Worm (Caenorhabditis elegans) whole organism, L4 larva: Measurements from ENCODE around the gene scl-23.

ENCODE experiments used
- F26F4.8 ChIP-seq: fragments of 200-800 bp; sonication (Bioruptor generic); conservative IDR thresholded peaks from 2 replicates; pipeline ENCODE4 v1.3.6; 2022; ENCODE audit warnings: missing genetic modification characterization, missing compliant biosample characterization
- T20F7.1 ChIP-seq: fragments of 200-800 bp; sonication (Bioruptor generic); optimal IDR thresholded peaks from 2 replicates; lab custom pipeline; 2018; ENCODE audit warnings: mild to moderate bottlenecking, missing genetic modification characterization, missing compliant biosample characterization
- T26A8.4 ChIP-seq: fragments of 200-800 bp; sonication (Bioruptor generic); IDR thresholded peaks from 2 replicates; pipeline ENCODE4 v1.3.6; 2022; ENCODE audit warnings: missing genetic modification characterization, missing compliant biosample characterization
- ZK337.2 ChIP-seq: fragments of 200-800 bp; sonication (Bioruptor generic); IDR thresholded peaks from 2 replicates; pipeline ENCODE4 v1.3.6; 2022; ENCODE audit warnings: missing genetic modification reagents, missing genetic modification characterization, missing compliant biosample characterization
- ZK546.5 ChIP-seq, 2 experiments: sonication (generic microtip); optimal IDR thresholded peaks; 2 replicates each; lab custom pipeline; 2017; ENCODE audit warnings: missing biosample characterization in 2 of 2, missing genetic modification characterization in 2 of 2
- ceh-28 ChIP-seq: fragments of 150-350 bp; optimal IDR thresholded peaks from 2 replicates; lab custom pipeline; 2014; ENCODE audit warnings: missing biosample characterization, missing genetic modification reagents, missing genetic modification characterization
- daf-16 ChIP-seq, 3 experiments: sonication (generic microtip); optimal IDR thresholded peaks; 2 replicates each; lab custom pipeline; 2016 to 2017; ENCODE audit warnings: missing genetic modification characterization in 3 of 3, missing genetic modification reagents in 3 of 3, mild to moderate bottlenecking in 2 of 3, missing compliant biosample characterization in 2 of 3, missing biosample characterization in 1 of 3, moderate library complexity in 1 of 3
- daf-8 ChIP-seq: fragments of 200-800 bp; sonication (Bioruptor generic); IDR thresholded peaks from 2 replicates; pipeline ENCODE4 v1.3.6; 2022; ENCODE audit warnings: missing genetic modification characterization, missing compliant biosample characterization
- dmd-8 ChIP-seq: fragments of 200-800 bp; sonication (Bioruptor generic); IDR thresholded peaks from 2 replicates; pipeline ENCODE4 v1.3.6; 2022; ENCODE audit warnings: missing genetic modification characterization, missing compliant biosample characterization
- dmd-9 ChIP-seq: fragments of 200-800 bp; sonication (Bioruptor generic); IDR thresholded peaks from 2 replicates; pipeline ENCODE4 v1.3.6; 2022; ENCODE audit warnings: missing genetic modification reagents, missing genetic modification characterization, missing compliant biosample characterization
- dpl-1 ChIP-seq: fragments of 150-350 bp; optimal IDR thresholded peaks from 2 replicates; lab custom pipeline; 2014; ENCODE audit warnings: missing biosample characterization, missing genetic modification reagents, missing genetic modification characterization
- duxl-1 ChIP-seq: sonication (generic microtip); optimal IDR thresholded peaks from 2 replicates; lab custom pipeline; 2016; ENCODE audit warnings: mild to moderate bottlenecking, missing genetic modification characterization, moderate library complexity, missing compliant biosample characterization; ENCODE audit not compliant: poor library complexity
- egl-27 ChIP-seq: sonication (generic microtip); optimal IDR thresholded peaks from 3 replicates; lab custom pipeline; 2017; ENCODE audit warnings: missing biosample characterization, missing genetic modification reagents, missing genetic modification characterization
- fos-1 ChIP-seq: fragments of 150-350 bp; optimal IDR thresholded peaks from 2 replicates; lab custom pipeline; 2014; ENCODE audit warnings: missing biosample characterization, missing genetic modification characterization
- hif-1 ChIP-seq, 2 experiments: sonication (generic microtip); optimal IDR thresholded peaks; 2 replicates each; lab custom pipeline; 2016 to 2017; ENCODE audit warnings: missing compliant biosample characterization in 2 of 2, missing genetic modification characterization in 2 of 2, missing genetic modification reagents in 2 of 2, missing genotype in 2 of 2, mild to moderate bottlenecking in 1 of 2
- hlh-11 ChIP-seq: fragments of 200-800 bp; sonication (Bioruptor generic); optimal IDR thresholded peaks from 2 replicates; lab custom pipeline; 2018; ENCODE audit warnings: mild to moderate bottlenecking, missing genetic modification characterization, missing compliant biosample characterization
- hlh-30 ChIP-seq: sonication (generic microtip); optimal IDR thresholded peaks from 2 replicates; lab custom pipeline; 2017; ENCODE audit warnings: antibody characterized with exemption, mild to moderate bottlenecking, missing genetic modification characterization, missing compliant biosample characterization; ENCODE audit not compliant: insufficient read depth
- hmg-1.1 ChIP-seq: fragments of 200-800 bp; sonication (Bioruptor generic); IDR thresholded peaks from 2 replicates; pipeline ENCODE4 v1.3.6; 2022; ENCODE audit warnings: missing genetic modification reagents, missing genetic modification characterization, missing compliant biosample characterization
- lim-7 ChIP-seq: fragments of 200-800 bp; sonication (Bioruptor generic); IDR thresholded peaks from 2 replicates; pipeline ENCODE4 v1.3.6; 2022; ENCODE audit warnings: missing genetic modification characterization, missing compliant biosample characterization
- lin-1 ChIP-seq: fragments of 200-800 bp; sonication (Bioruptor generic); IDR thresholded peaks from 2 replicates; pipeline ENCODE4 v1.3.6; 2022; ENCODE audit warnings: missing genetic modification reagents, missing genetic modification characterization, missing compliant biosample characterization
- lin-15B ChIP-seq: fragments of 150-350 bp; sonication (generic microtip); optimal IDR thresholded peaks from 3 replicates; lab custom pipeline; 2014; ENCODE audit warnings: missing biosample characterization, missing genetic modification characterization
- lin-38 ChIP-seq: fragments of 200-800 bp; sonication (Bioruptor generic); IDR thresholded peaks from 2 replicates; pipeline ENCODE4 v1.3.6; 2022; ENCODE audit warnings: missing genetic modification reagents, missing genetic modification characterization, missing compliant biosample characterization
- lsy-2 ChIP-seq, 2 experiments: fragments of 150-350 bp in 1 of 2; sonication (generic microtip) in 1 of 2; optimal IDR thresholded peaks; 2 replicates each; lab custom pipeline; 2014 to 2017; ENCODE audit warnings: missing biosample characterization in 2 of 2, missing genetic modification characterization in 2 of 2
- mdl-1 ChIP-seq, 2 experiments: fragments of 150-350 bp in 1 of 2; sonication (generic microtip) in 1 of 2; optimal IDR thresholded peaks; 2 replicates each; lab custom pipeline; 2014 to 2017; ENCODE audit warnings: missing biosample characterization in 2 of 2, missing genetic modification characterization in 2 of 2
- mep-1 ChIP-seq: fragments of 150-350 bp; sonication (generic microtip); optimal IDR thresholded peaks from 3 replicates; lab custom pipeline; 2014; ENCODE audit warnings: missing biosample characterization, missing genetic modification characterization
- mes-2 ChIP-seq: sonication (generic microtip); optimal IDR thresholded peaks from 2 replicates; lab custom pipeline; 2016; ENCODE audit warnings: missing genotype, mild to moderate bottlenecking, missing genetic modification characterization, missing compliant biosample characterization; ENCODE audit not compliant: poor library complexity, severe bottlenecking
- mxl-3 ChIP-seq: fragments of 200-800 bp; sonication (Bioruptor generic); optimal IDR thresholded peaks from 2 replicates; lab custom pipeline; 2018; ENCODE audit warnings: mild to moderate bottlenecking, missing genetic modification characterization, missing compliant biosample characterization
- nhr-10 ChIP-seq: fragments of 150-350 bp; optimal IDR thresholded peaks from 2 replicates; lab custom pipeline; 2014; ENCODE audit warnings: missing biosample characterization, missing genetic modification characterization
- nhr-111 ChIP-seq: fragments of 200-800 bp; sonication (Bioruptor generic); optimal IDR thresholded peaks from 2 replicates; lab custom pipeline; 2018; ENCODE audit warnings: mild to moderate bottlenecking, missing genetic modification characterization, missing compliant biosample characterization
- pha-4 ChIP-seq, 2 experiments: fragments of 150-350 bp in 1 of 2; fragments of 200-800 bp in 1 of 2; sonication (Bioruptor generic) in 1 of 2; IDR thresholded peaks in 1 of 2; optimal IDR thresholded peaks in 1 of 2; 2 replicates each; pipeline versions ENCODE4 v1.3.6 to Lab custom; 2014 to 2022; ENCODE audit warnings: missing genetic modification characterization in 2 of 2, missing genetic modification reagents in 2 of 2, missing biosample characterization in 1 of 2, missing compliant biosample characterization in 1 of 2
- pqm-1 ChIP-seq: sonication (generic microtip); optimal IDR thresholded peaks from 2 replicates; lab custom pipeline; 2017; ENCODE audit warnings: missing biosample characterization, missing genetic modification characterization
- rbr-2 ChIP-seq: sonication (generic microtip); optimal IDR thresholded peaks from 2 replicates; lab custom pipeline; 2016; ENCODE audit warnings: missing genotype, missing genetic modification characterization, missing compliant biosample characterization
- saeg-2 ChIP-seq: fragments of 200-800 bp; sonication (Bioruptor generic); IDR thresholded peaks from 2 replicates; pipeline ENCODE4 v1.3.6; 2022; ENCODE audit warnings: missing genetic modification reagents, missing genetic modification characterization, missing compliant biosample characterization
- set-16 ChIP-seq: fragments of 200-800 bp; sonication (Bioruptor generic); IDR thresholded peaks from 2 replicates; pipeline ENCODE4 v1.3.6; 2022; ENCODE audit warnings: missing genetic modification reagents, missing genetic modification characterization, missing compliant biosample characterization
- skn-1 ChIP-seq: fragments of 150-350 bp; optimal IDR thresholded peaks from 2 replicates; lab custom pipeline; 2014; ENCODE audit warnings: missing biosample characterization, missing genetic modification characterization
- snpc-1.2 ChIP-seq: fragments of 200-800 bp; sonication (Bioruptor generic); IDR thresholded peaks from 2 replicates; pipeline ENCODE4 v1.3.6; 2022; ENCODE audit warnings: missing genetic modification reagents, missing genetic modification characterization, missing compliant biosample characterization
- snpc-4 ChIP-seq: fragments of 150-350 bp; optimal IDR thresholded peaks from 2 replicates; lab custom pipeline; 2014; ENCODE audit warnings: missing biosample characterization, missing genetic modification characterization
- tra-1 ChIP-seq: fragments of 200-800 bp; sonication (Bioruptor generic); IDR thresholded peaks from 2 replicates; pipeline ENCODE4 v1.3.6; 2022; ENCODE audit warnings: missing genetic modification reagents, missing genetic modification characterization, missing compliant biosample characterization
- unc-130 ChIP-seq: sonication (generic microtip); optimal IDR thresholded peaks from 2 replicates; lab custom pipeline; 2016; ENCODE audit warnings: missing genetic modification reagents, missing genetic modification characterization, missing compliant biosample characterization
- vab-7 ChIP-seq: fragments of 200-800 bp; sonication (Bioruptor generic); IDR thresholded peaks from 2 replicates; pipeline ENCODE4 v1.3.6; 2022; ENCODE audit warnings: missing genetic modification reagents, missing genetic modification characterization, missing compliant biosample characterization

Gene scl-23

DNA sequence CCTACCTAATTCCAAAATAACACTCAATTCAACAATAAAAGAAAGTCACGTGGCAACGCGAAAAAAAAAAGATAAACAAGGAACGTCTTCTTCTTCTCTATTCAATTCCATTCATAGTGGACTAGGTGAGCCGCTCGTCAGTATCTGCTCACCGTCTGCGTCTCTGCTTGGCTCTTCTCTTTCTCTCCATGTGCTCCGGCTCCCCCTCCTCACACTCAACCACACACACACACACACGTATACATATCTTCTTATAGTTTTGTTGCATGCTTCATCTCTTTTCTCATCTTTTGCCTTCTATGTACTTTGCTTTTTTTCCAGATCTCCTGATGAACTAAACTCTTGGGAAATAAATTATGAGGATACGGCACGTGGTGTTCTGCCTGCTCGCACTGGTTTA is 42.2 kb upstream of the scl-23 start, which contains the start of gene daf-1 (continued):
- TF ChIP-seq lsy-2 (tag; optimal IDR thresholded peaks at IDR 0.05; lab: Kevin White, UChicago) (peak in 1 of 2 experiments; percentile 38), rbr-2 (tag; lab: Kevin White, UChicago) (peak; percentile 27), vab-7 (no peak), lin-15B (tag; lab: Kevin White, UChicago) (no peak), skn-1 (tag; lab: Kevin White, UChicago) (no peak), ZK546.5 (tag; optimal IDR thresholded peaks at IDR 0.05; lab: Kevin White, UChicago) (no peak), hif-1 (tag; optimal IDR thresholded peaks at IDR 0.05; lab: Kevin White, UChicago) (peak in 1 of 2 experiments; percentile 43)

ce11 chrIV:130150-130549 is 40.3 kb upstream of the scl-23 start:
- TF ChIP-seq hmg-1.1 (no peak), hlh-11 (tag; lab: Kevin White, UChicago) (peak; percentile 18), dmd-8 (GFP tag; lab: Robert Waterston, UW) (no peak), snpc-1.2 (no peak), set-16 (GFP tag; lab: Robert Waterston, UW) (no peak), pha-4 (GFP tag; IDR thresholded peaks at IDR 0.05; lab: Robert Waterston, UW) (no peak), pha-4 (tag; optimal IDR thresholded peaks at IDR 0.05; lab: Kevin White, UChicago) (no peak), daf-16 (GFP tag; optimal IDR thresholded peaks at IDR 0.05; lab: Kevin White, UChicago) (no peak), daf-16 (tag; optimal IDR thresholded peaks at IDR 0.05; lab: Kevin White, UChicago) (peak; percentile 46), egl-27 (tag; lab: Kevin White, UChicago) (no peak), lsy-2 (tag; optimal IDR thresholded peaks at IDR 0.05; lab: Kevin White, UChicago) (peak in 1 of 2 experiments; percentile 9), F26F4.8 (GFP tag; lab: Robert Waterston, UW) (no peak), fos-1 (tag; lab: Kevin White, UChicago) (no peak), pqm-1 (tag; lab: Kevin White, UChicago) (no peak), hlh-30 (tag; lab: Kevin White, UChicago) (peak; percentile 34), snpc-4 (tag; lab: Kevin White, UChicago) (no peak)

DNA sequence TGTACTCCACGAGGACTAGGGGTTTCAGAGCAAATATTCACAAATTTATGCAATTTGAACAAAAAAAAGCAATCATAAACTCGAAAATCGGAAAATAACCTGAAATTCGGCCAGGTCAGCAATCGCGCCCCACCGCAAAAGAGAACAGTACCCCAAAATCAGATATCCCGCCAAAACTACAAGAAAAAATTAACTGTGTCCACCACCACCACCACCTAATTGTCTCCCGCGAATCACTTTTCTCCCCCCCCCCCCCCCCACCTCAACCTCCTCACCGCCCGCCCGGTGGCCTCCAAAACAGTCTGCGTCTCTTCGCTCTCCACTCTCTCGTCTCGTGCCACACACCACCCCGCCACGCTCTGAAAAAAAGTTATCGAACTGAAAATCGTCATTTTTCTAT is 38.6 kb upstream of the scl-23 start:
- TF ChIP-seq mxl-3 (GFP tag; lab: Kevin White, UChicago): peak; percentile 22
- TF ChIP-seq T26A8.4: no peak
- TF ChIP-seq hmg-1.1: no peak
- TF ChIP-seq mes-2: peak; percentile 8
- TF ChIP-seq saeg-2 (GFP tag; lab: Robert Waterston, UW): no peak
- peak; percentile 93 for TF ChIP-seq set-16 (GFP tag; lab: Robert Waterston, UW)
- peak; percentile 53 for TF ChIP-seq lin-38
- TF ChIP-seq, all 104 proteins: peak for 4

DNA sequence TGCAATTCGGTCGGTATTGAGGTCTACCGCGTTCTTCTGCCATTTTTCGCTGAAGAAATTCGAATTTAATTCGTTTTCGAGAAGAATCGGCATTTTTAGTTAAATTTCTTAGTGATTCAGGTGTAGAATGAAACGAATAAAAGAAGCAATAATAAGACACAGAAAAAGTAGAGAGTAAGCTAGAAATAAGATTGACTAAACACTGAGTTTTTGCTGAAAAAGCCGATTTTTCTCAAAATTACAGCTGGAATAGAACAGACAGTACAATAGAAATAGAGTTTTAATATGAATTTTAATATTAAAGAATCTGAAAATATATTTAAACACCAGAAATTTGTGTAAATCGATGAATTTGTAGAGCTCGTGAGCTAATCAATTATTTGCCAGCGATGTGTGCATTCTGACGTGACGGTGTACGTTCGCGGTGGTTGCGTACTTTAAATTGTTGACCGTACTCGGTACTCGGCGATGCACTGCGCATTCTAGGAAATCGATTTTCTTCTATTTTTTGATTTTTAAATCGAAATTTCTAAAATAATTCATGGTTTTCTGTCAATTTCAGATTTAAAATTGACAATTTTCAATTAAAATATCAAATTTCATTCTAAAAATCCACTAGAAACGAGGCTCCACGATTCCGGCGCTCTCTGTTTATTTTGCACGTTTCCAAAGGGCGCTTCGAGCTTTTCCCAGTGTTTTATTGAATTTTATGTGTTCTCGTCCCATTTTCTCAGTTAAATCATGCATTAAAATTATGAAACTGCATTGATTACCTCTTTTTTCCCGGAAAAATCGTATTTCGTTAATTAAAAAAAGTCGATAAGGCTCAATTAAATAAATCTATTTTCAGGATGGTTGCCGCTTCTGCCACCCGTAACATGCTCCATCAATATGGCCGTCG is 36.2 kb upstream of the scl-23 start, which contains the start of the genes grld-1 and cox-6C:
TSS of gene grld-1 (minus strand) at position 51 of the 901 bp plus-strand sequence.
TSS of gene cox-6C (plus strand) at position 851 of the 901 bp plus-strand sequence.
- TF ChIP-seq lin-1 (GFP tag; lab: Robert Waterston, UW) (no peak), egl-27 (tag; lab: Kevin White, UChicago) (no peak), ceh-28 (tag; lab: Kevin White, UChicago) (no peak), hlh-11 (tag; lab: Kevin White, UChicago) (peak; percentile 54), dmd-9 (GFP tag; lab: Robert Waterston, UW) (no peak), rbr-2 (tag; lab: Kevin White, UChicago) (peak; percentile 49), lin-38 (peak; percentile 64), mxl-3 (GFP tag; lab: Kevin White, UChicago) (no peak), nhr-111 (GFP tag; lab: Kevin White, UChicago) (no peak), duxl-1 (tag; lab: Kevin White, UChicago) (no peak), ZK337.2 (GFP tag; lab: Robert Waterston, UW) (no peak), daf-16 (GFP tag; optimal IDR thresholded peaks at IDR 0.05; lab: Kevin White, UChicago) (no peak), daf-16 (tag; optimal IDR thresholded peaks at IDR 0.05; lab: Kevin White, UChicago) (peak; percentile 65), dpl-1 (GFP tag; lab: Kevin White, UChicago) (peak; percentile 45), mes-2 (peak; percentile 73), daf-8 (GFP tag; lab: Robert Waterston, UW) (no peak), hlh-30 (tag; lab: Kevin White, UChicago) (peak; percentile 54), unc-130 (GFP tag; lab: Kevin White, UChicago) (peak; percentile 40), vab-7 (no peak), nhr-10 (tag; lab: Kevin White, UChicago) (no peak), lsy-2 (tag; optimal IDR thresholded peaks at IDR 0.05; lab: Kevin White, UChicago) (peak; percentile 82 to 97), T20F7.1 (GFP tag; lab: Kevin White, UChicago) (peak; percentile 98), mdl-1 (tag; optimal IDR thresholded peaks at IDR 0.05; lab: Kevin White, UChicago) (peak in 1 of 2 experiments; percentile 26), mep-1 (tag; lab: Kevin White, UChicago) (peak; percentile 65), tra-1 (no peak), lim-7 (no peak)
